Fruit fly (Drosophila melanogaster) whole organism, embryonic: Measurements from ENCODE around the gene Seipin.

Source experiments
- Atf6 ChIP-seq: fragments of 200-800 bp; sonication (Bioruptor generic); IDR thresholded peaks from 2 replicates; pipeline ENCODE4 v1.3.6; 2022; ENCODE audit warnings: missing biosample characterization, missing genetic modification characterization
- B-H2 ChIP-seq: fragments of 200-800 bp; sonication (Bioruptor generic); optimal IDR thresholded peaks from 2 replicates; lab custom pipeline; 2018; ENCODE audit warnings: missing biosample characterization, mild to moderate bottlenecking, missing genetic modification characterization
- BtbVII ChIP-seq: fragments of 200-800 bp; sonication (Bioruptor generic); optimal IDR thresholded peaks from 3 replicates; lab custom pipeline; 2017; ENCODE audit warnings: missing biosample characterization, mild to moderate bottlenecking, missing genetic modification characterization
- CG10366 ChIP-seq: fragments of 200-800 bp; sonication (Bioruptor generic); IDR thresholded peaks from 2 replicates; pipeline ENCODE4 v1.3.6; 2022; ENCODE audit warnings: missing biosample characterization, missing genetic modification characterization
- CG10462 ChIP-seq: fragments of 200-800 bp; sonication (Bioruptor generic); optimal IDR thresholded peaks from 2 replicates; lab custom pipeline; 2016; ENCODE audit warnings: missing biosample characterization, missing genetic modification characterization
- CG10565 ChIP-seq: fragments of 200-800 bp; sonication (Bioruptor generic); optimal IDR thresholded peaks from 3 replicates; lab custom pipeline; 2016; ENCODE audit warnings: missing biosample characterization, mild to moderate bottlenecking, missing genetic modification characterization
- CG11695 ChIP-seq: fragments of 200-800 bp; sonication (Bioruptor generic); IDR thresholded peaks from 3 replicates; pipeline ENCODE4 v1.3.6; 2022; ENCODE audit warnings: missing biosample characterization, missing genetic modification characterization
- CG13287 ChIP-seq: fragments of 200-800 bp; sonication (Bioruptor generic); IDR thresholded peaks from 2 replicates; pipeline ENCODE4 v1.3.6; 2022; ENCODE audit warnings: missing biosample characterization, missing genetic modification characterization; ENCODE audit not compliant: partially characterized antibody
- CG14667 ChIP-seq: fragments of 200-800 bp; sonication (Bioruptor generic); IDR thresholded peaks from 2 replicates; pipeline ENCODE4 v1.3.6; 2022; ENCODE audit warnings: missing biosample characterization, missing genetic modification characterization
- CG1647 ChIP-seq: fragments of 200-800 bp; sonication (Bioruptor generic); optimal IDR thresholded peaks from 3 replicates; lab custom pipeline; 2016; ENCODE audit warnings: missing biosample characterization, missing genetic modification characterization
- CG17359 ChIP-seq: fragments of 200-800 bp; sonication (Bioruptor generic); optimal IDR thresholded peaks from 3 replicates; lab custom pipeline; 2018; ENCODE audit warnings: missing biosample characterization, mild to moderate bottlenecking, missing genetic modification characterization, moderate library complexity
- CG17802 ChIP-seq: fragments of 200-800 bp; sonication (Bioruptor generic); optimal IDR thresholded peaks from 2 replicates; lab custom pipeline; 2018; ENCODE audit warnings: missing biosample characterization, mild to moderate bottlenecking, missing genetic modification characterization, moderate library complexity
- CG18011 ChIP-seq: fragments of 200-800 bp; sonication (Bioruptor generic); optimal IDR thresholded peaks from 2 replicates; lab custom pipeline; 2017; ENCODE audit warnings: missing biosample characterization, missing genetic modification characterization, mild to moderate bottlenecking, moderate library complexity, missing genotype
- CG2678 ChIP-seq: fragments of 200-800 bp; sonication (Bioruptor generic); optimal IDR thresholded peaks from 3 replicates; lab custom pipeline; 2019; ENCODE audit warnings: missing biosample characterization, mild to moderate bottlenecking, missing genetic modification characterization, moderate library complexity
- CG30020 ChIP-seq: fragments of 200-800 bp; optimal IDR thresholded peaks from 2 replicates; lab custom pipeline; 2019; ENCODE audit warnings: missing biosample characterization, mild to moderate bottlenecking, missing genetic modification characterization, moderate library complexity
- CG31224 ChIP-seq: fragments of 200-800 bp; sonication (Bioruptor generic); IDR thresholded peaks from 2 replicates; pipeline ENCODE4 v1.3.6; 2022; ENCODE audit warnings: missing biosample characterization, missing genetic modification characterization
- CG6689 ChIP-seq: fragments of 200-800 bp; sonication (Bioruptor generic); IDR thresholded peaks from 2 replicates; pipeline ENCODE4 v1.3.6; 2022; ENCODE audit warnings: missing biosample characterization, missing genetic modification characterization
- CG7372 ChIP-seq: fragments of 200-800 bp; sonication (Bioruptor generic); IDR thresholded peaks from 2 replicates; pipeline ENCODE4 v1.3.6; 2022; ENCODE audit warnings: missing biosample characterization, missing genetic modification characterization
- CG7556 ChIP-seq: fragments of 200-800 bp; sonication (Bioruptor generic); optimal IDR thresholded peaks from 2 replicates; lab custom pipeline; 2017; ENCODE audit warnings: missing biosample characterization, mild to moderate bottlenecking, missing genetic modification characterization
- CG8765 ChIP-seq: fragments of 200-800 bp; sonication (Bioruptor generic); IDR thresholded peaks from 2 replicates; pipeline ENCODE4 v1.3.6; 2022; ENCODE audit warnings: missing biosample characterization, missing genetic modification characterization
- D19B ChIP-seq: fragments of 200-800 bp; sonication (Bioruptor generic); optimal IDR thresholded peaks from 2 replicates; lab custom pipeline; 2017; ENCODE audit warnings: missing biosample characterization, mild to moderate bottlenecking, missing genetic modification characterization
- Dek ChIP-seq: fragments of 200-800 bp; sonication (Bioruptor generic); optimal IDR thresholded peaks from 3 replicates; lab custom pipeline; 2019; ENCODE audit warnings: missing biosample characterization, mild to moderate bottlenecking, missing genetic modification characterization, moderate library complexity
- Dip2 ChIP-seq: fragments of 200-800 bp; sonication (Bioruptor generic); IDR thresholded peaks from 2 replicates; pipeline ENCODE4 v1.3.6; 2022; ENCODE audit warnings: missing biosample characterization, missing genetic modification characterization
- Dll ChIP-seq: fragments of 200-800 bp; sonication (Bioruptor generic); IDR thresholded peaks from 4 replicates; pipeline ENCODE4 v1.3.6; 2022; ENCODE audit warnings: missing biosample characterization, missing genetic modification characterization; ENCODE audit not compliant: partially characterized antibody
- HmgD ChIP-seq: fragments of 200-800 bp; sonication (Bioruptor generic); optimal IDR thresholded peaks from 3 replicates; lab custom pipeline; 2016; ENCODE audit warnings: missing biosample characterization, missing genetic modification characterization
- Myb ChIP-seq: fragments of 200-800 bp; sonication (Bioruptor generic); optimal IDR thresholded peaks from 2 replicates; lab custom pipeline; 2016; ENCODE audit warnings: missing biosample characterization, missing genetic modification characterization
- NfI ChIP-seq: fragments of 200-800 bp; sonication (Bioruptor generic); optimal IDR thresholded peaks from 3 replicates; lab custom pipeline; 2018; ENCODE audit warnings: missing biosample characterization, mild to moderate bottlenecking, missing genetic modification characterization, moderate library complexity
- Pdp1 ChIP-seq, 2 experiments: fragments of 200-800 bp; sonication (Bioruptor generic); optimal IDR thresholded peaks; 3 replicates each; lab custom pipeline; 2016; ENCODE audit warnings: missing biosample characterization in 2 of 2, missing genetic modification characterization in 2 of 2, mild to moderate bottlenecking in 1 of 2, moderate library complexity in 1 of 2
- Side ChIP-seq: fragments of 200-800 bp; sonication (Bioruptor generic); optimal IDR thresholded peaks from 2 replicates; lab custom pipeline; 2016; ENCODE audit warnings: missing biosample characterization, missing genetic modification characterization
- Vsx1 ChIP-seq: fragments of 200-800 bp; sonication (Bioruptor generic); optimal IDR thresholded peaks from 2 replicates; lab custom pipeline; 2017; ENCODE audit warnings: missing biosample characterization, mild to moderate bottlenecking, missing genetic modification characterization, missing genetic modification reagents
- ac ChIP-seq: fragments of 200-800 bp; sonication (Bioruptor generic); optimal IDR thresholded peaks from 3 replicates; lab custom pipeline; 2017; ENCODE audit warnings: missing biosample characterization, mild to moderate bottlenecking, missing genetic modification characterization
- ato ChIP-seq: fragments of 200-800 bp; sonication (Bioruptor generic); IDR thresholded peaks from 2 replicates; pipeline ENCODE4 v1.3.6; 2022; ENCODE audit warnings: missing biosample characterization, missing genetic modification characterization; ENCODE audit not compliant: partially characterized antibody
- chinmo ChIP-seq: fragments of 200-800 bp; sonication (Bioruptor generic); IDR thresholded peaks from 4 replicates; pipeline ENCODE4 v1.3.6; 2022; ENCODE audit warnings: missing biosample characterization, missing genetic modification characterization; ENCODE audit not compliant: partially characterized antibody
- danr ChIP-seq: fragments of 200-800 bp; sonication (Bioruptor generic); IDR thresholded peaks from 2 replicates; pipeline ENCODE4 v1.3.6; 2022; ENCODE audit warnings: missing biosample characterization, missing genetic modification characterization
- dimm ChIP-seq: fragments of 200-800 bp; sonication (Bioruptor generic); IDR thresholded peaks from 2 replicates; pipeline ENCODE4 v1.3.6; 2022; ENCODE audit warnings: missing biosample characterization, missing genetic modification characterization
- esg ChIP-seq: fragments of 200-800 bp; sonication (Bioruptor generic); conservative IDR thresholded peaks from 2 replicates; pipeline ENCODE4 v1.3.6; 2022; ENCODE audit warnings: missing biosample characterization, missing genetic modification characterization
- eve ChIP-seq, 2 experiments: fragments of >200 bp; optimal IDR thresholded peaks; 2 replicates each; lab custom pipeline; 2017; ENCODE audit warnings: missing biosample characterization in 2 of 2, missing genetic modification characterization in 2 of 2
- fd64A ChIP-seq: fragments of 200-800 bp; sonication (Bioruptor generic); optimal IDR thresholded peaks from 3 replicates; lab custom pipeline; 2018; ENCODE audit warnings: missing biosample characterization, mild to moderate bottlenecking, missing genetic modification characterization
- odd ChIP-seq: fragments of 200-800 bp; sonication (Bioruptor generic); optimal IDR thresholded peaks from 2 replicates; lab custom pipeline; 2017; ENCODE audit warnings: missing biosample characterization, mild to moderate bottlenecking, missing genetic modification characterization
- peb ChIP-seq: fragments of 200-800 bp; sonication (Bioruptor generic); IDR thresholded peaks from 2 replicates; pipeline ENCODE4 v1.3.6; 2022; ENCODE audit warnings: missing biosample characterization, missing genetic modification characterization
- phol ChIP-seq: fragments of 200-800 bp; sonication (Bioruptor generic); optimal IDR thresholded peaks from 3 replicates; lab custom pipeline; 2018; ENCODE audit warnings: missing biosample characterization, mild to moderate bottlenecking, missing genetic modification characterization, moderate library complexity
- pros ChIP-seq: fragments of 200-800 bp; sonication (Bioruptor generic); optimal IDR thresholded peaks from 3 replicates; lab custom pipeline; 2019; ENCODE audit warnings: missing biosample characterization, mild to moderate bottlenecking, missing genetic modification characterization, moderate library complexity
- psq ChIP-seq: fragments of 200-800 bp; sonication (Bioruptor generic); optimal IDR thresholded peaks from 2 replicates; lab custom pipeline; 2017; ENCODE audit warnings: missing biosample characterization, missing genetic modification characterization
- sd ChIP-seq: fragments of 200-800 bp; sonication (Bioruptor generic); optimal IDR thresholded peaks from 3 replicates; lab custom pipeline; 2018; ENCODE audit warnings: missing biosample characterization, mild to moderate bottlenecking, missing genetic modification characterization, moderate library complexity
- tgo ChIP-seq: fragments of 200-800 bp; sonication (Bioruptor generic); IDR thresholded peaks from 3 replicates; pipeline ENCODE4 v1.3.6; 2022; ENCODE audit warnings: missing biosample characterization, missing genetic modification characterization
- tll ChIP-seq, 2 experiments: fragments of 200-800 bp in 1 of 2; fragments of >200 bp in 1 of 2; sonication (Bioruptor generic) in 1 of 2; optimal IDR thresholded peaks; 2 replicates each; lab custom pipeline; 2017 to 2019; ENCODE audit warnings: missing biosample characterization in 2 of 2, missing genetic modification characterization in 2 of 2, mild to moderate bottlenecking in 1 of 2, moderate library complexity in 1 of 2
- toy ChIP-seq: fragments of 200-800 bp; sonication (Bioruptor generic); IDR thresholded peaks from 2 replicates; pipeline ENCODE4 v1.3.6; 2022; ENCODE audit warnings: missing biosample characterization, missing genetic modification characterization
- tx ChIP-seq: fragments of 200-800 bp; sonication (Bioruptor generic); optimal IDR thresholded peaks from 2 replicates; lab custom pipeline; 2016; ENCODE audit warnings: missing biosample characterization, missing genetic modification characterization
- vnd ChIP-seq: fragments of 200-800 bp; sonication (Bioruptor generic); IDR thresholded peaks from 3 replicates; pipeline ENCODE4 v1.3.6; 2022; ENCODE audit warnings: missing biosample characterization, missing genetic modification characterization; ENCODE audit not compliant: partially characterized antibody
- yki ChIP-seq: fragments of >200 bp; optimal IDR thresholded peaks from 3 replicates; lab custom pipeline; 2018
- zen ChIP-seq: fragments of 200-800 bp; sonication (Bioruptor generic); optimal IDR thresholded peaks from 3 replicates; lab custom pipeline; 2018; ENCODE audit warnings: missing biosample characterization, mild to moderate bottlenecking, missing genetic modification characterization, moderate library complexity

Gene Seipin

dm6 chrX:2593753-2594096, 25.9 kb upstream of the Seipin start (continued):
- TF ChIP-seq CG10366 (GFP tag; lab: Robert Waterston, UW) (peak; percentile 93), CG17802 (tag; lab: Kevin White, UChicago) (peak; percentile 53), fd64A (peak; percentile 56), CG30020 (no peak), CG6689 (GFP tag; lab: Robert Waterston, UW) (peak; percentile 94), Atf6 (peak; percentile 96), sd (tag; lab: Kevin White, UChicago) (peak; percentile 73), tgo (GFP tag; lab: Robert Waterston, UW) (peak; percentile 94), CG13287 (GFP tag; lab: Robert Waterston, UW) (no peak), toy (GFP tag; lab: Robert Waterston, UW) (peak; percentile 88), B-H2 (peak; percentile 35), CG31224 (GFP tag; lab: Robert Waterston, UW) (peak; percentile 91), Side (peak; percentile 93), BtbVII (GFP tag; lab: Kevin White, UChicago) (peak; percentile 93), CG17359 (tag; lab: Kevin White, UChicago) (peak; percentile 92), ac (GFP tag; lab: Kevin White, UChicago) (peak; percentile 36), CG7372 (GFP tag; lab: Robert Waterston, UW) (peak; percentile 91), CG10462 (GFP tag; lab: Kevin White, UChicago) (peak; percentile 66), ato (no peak), CG18011 (peak; percentile 71), Dll (GFP tag; lab: Robert Waterston, UW) (no peak), Dip2 (GFP tag; lab: Robert Waterston, UW) (peak; percentile 41; the same call in 1 of the 2 replicates), Pdp1 (GFP tag; optimal IDR thresholded peaks at IDR 0.05; lab: Kevin White, UChicago) (peak; percentile 88 to 95), peb (GFP tag; lab: Robert Waterston, UW) (peak; percentile 84), chinmo (no peak), danr (GFP tag; lab: Robert Waterston, UW) (peak; percentile 86), Myb (GFP tag; lab: Kevin White, UChicago) (peak; percentile 78), vnd (GFP tag; lab: Robert Waterston, UW) (peak; percentile 55; the same call in 2 of the 3 replicates), CG7556 (GFP tag; lab: Kevin White, UChicago) (peak; percentile 83), phol (tag; lab: Kevin White, UChicago) (peak; percentile 80), tll (GFP tag; optimal IDR thresholded peaks at IDR 0.05; lab: Kevin White, UChicago) (no peak), zen (tag; lab: Kevin White, UChicago) (peak; percentile 56), CG11695 (peak; percentile 94), tx (GFP tag; lab: Kevin White, UChicago) (peak; percentile 86), esg (GFP tag; lab: Robert Waterston, UW) (peak; percentile 93), psq (GFP tag; lab: Kevin White, UChicago) (no peak), CG2678 (peak; percentile 94), CG14667 (peak; percentile 93), NfI (GFP tag; lab: Kevin White, UChicago) (peak; percentile 86), HmgD (GFP tag; lab: Kevin White, UChicago) (peak; percentile 74), dimm (peak; percentile 79), CG8765 (GFP tag; lab: Robert Waterston, UW) (peak; percentile 90), odd (GFP tag; lab: Kevin White, UChicago) (peak; percentile 67), CG1647 (GFP tag; lab: Kevin White, UChicago) (peak; percentile 86), CG10565 (GFP tag; lab: Kevin White, UChicago) (peak; percentile 47), Dek (tag; lab: Kevin White, UChicago) (peak; percentile 89), Vsx1 (GFP tag; lab: Kevin White, UChicago) (peak; percentile 65), pros (no peak), yki (lab: Kevin White, UChicago) (no peak), D19B (peak; percentile 85), eve (GFP tag; optimal IDR thresholded peaks at IDR 0.05; lab: Kevin White, UChicago) (no peak)
